Worm (Caenorhabditis elegans) whole organism, late embryonic: ENCODE data around the gene K02A6.4.

Source experiments
- C08G9.2 ChIP-seq: sonication (generic microtip); optimal IDR thresholded peaks from 2 replicates; lab custom pipeline; 2016; ENCODE audit warnings: mild to moderate bottlenecking, missing genetic modification characterization, moderate library complexity, missing compliant biosample characterization
- C38D4.7 ChIP-seq: fragments of 200-800 bp; sonication (Bioruptor generic); optimal IDR thresholded peaks from 2 replicates; lab custom pipeline; 2018; ENCODE audit warnings: mild to moderate bottlenecking, missing genetic modification characterization, moderate library complexity, missing compliant biosample characterization
- F13H6.1 ChIP-seq: sonication (generic microtip); optimal IDR thresholded peaks from 2 replicates; lab custom pipeline; 2016; ENCODE audit warnings: missing genetic modification characterization, missing compliant biosample characterization
- K02D7.2 ChIP-seq: sonication (generic microtip); optimal IDR thresholded peaks from 2 replicates; lab custom pipeline; 2017; ENCODE audit warnings: mild to moderate bottlenecking, missing genetic modification characterization, missing compliant biosample characterization
- K09A11.1 ChIP-seq: sonication (generic microtip); optimal IDR thresholded peaks from 2 replicates; lab custom pipeline; 2017; ENCODE audit warnings: antibody characterized with exemption, mild to moderate bottlenecking, missing genetic modification characterization, missing compliant biosample characterization; ENCODE audit not compliant: insufficient read depth
- ahr-1 ChIP-seq: sonication (generic microtip); optimal IDR thresholded peaks from 2 replicates; lab custom pipeline; 2016; ENCODE audit warnings: missing genetic modification characterization, missing compliant biosample characterization
- ama-1 ChIP-seq: fragments of 150-350 bp; optimal IDR thresholded peaks from 2 replicates; lab custom pipeline; 2014
- ceh-2 ChIP-seq: sonication (generic microtip); optimal IDR thresholded peaks from 2 replicates; lab custom pipeline; 2016; ENCODE audit warnings: missing genotype, missing genetic modification characterization, missing compliant biosample characterization
- ceh-22 ChIP-seq: sonication (generic microtip); optimal IDR thresholded peaks from 2 replicates; lab custom pipeline; 2017; ENCODE audit warnings: missing biosample characterization, missing genetic modification characterization
- ceh-30 ChIP-seq: fragments of 150-350 bp; optimal IDR thresholded peaks from 2 replicates; lab custom pipeline; 2014; ENCODE audit warnings: missing biosample characterization, missing genetic modification characterization
- ceh-34 ChIP-seq: sonication (generic microtip); optimal IDR thresholded peaks from 2 replicates; lab custom pipeline; 2016; ENCODE audit warnings: mild to moderate bottlenecking, missing genetic modification characterization, missing compliant biosample characterization
- ceh-45 ChIP-seq: fragments of 200-800 bp; sonication (Bioruptor generic); IDR thresholded peaks from 2 replicates; pipeline ENCODE4 v1.3.6; 2022; ENCODE audit warnings: missing genetic modification reagents, missing genetic modification characterization, missing compliant biosample characterization
- ceh-9 ChIP-seq: sonication (generic microtip); optimal IDR thresholded peaks from 2 replicates; lab custom pipeline; 2016; ENCODE audit warnings: mild to moderate bottlenecking, missing genetic modification characterization, inconsistent platforms, missing compliant biosample characterization
- che-1 ChIP-seq: sonication (generic microtip); optimal IDR thresholded peaks from 2 replicates; lab custom pipeline; 2016; ENCODE audit warnings: mild to moderate bottlenecking, missing genetic modification characterization, missing compliant biosample characterization
- elt-2 ChIP-seq: sonication (generic microtip); optimal IDR thresholded peaks from 2 replicates; lab custom pipeline; 2016; ENCODE audit warnings: missing genetic modification reagents, missing genetic modification characterization, missing compliant biosample characterization
- elt-4 ChIP-seq: sonication (generic microtip); optimal IDR thresholded peaks from 2 replicates; lab custom pipeline; 2016; ENCODE audit warnings: missing genetic modification characterization, missing compliant biosample characterization
- eyg-1 ChIP-seq: sonication (generic microtip); optimal IDR thresholded peaks from 2 replicates; lab custom pipeline; 2016; ENCODE audit warnings: missing genotype, missing genetic modification characterization, missing compliant biosample characterization
- fax-1 ChIP-seq: sonication (generic microtip); optimal IDR thresholded peaks from 2 replicates; lab custom pipeline; 2016; ENCODE audit warnings: missing genotype, missing genetic modification characterization, missing compliant biosample characterization
- fkh-10 ChIP-seq: fragments of 150-350 bp; optimal IDR thresholded peaks from 2 replicates; lab custom pipeline; 2014; ENCODE audit warnings: missing biosample characterization, missing genetic modification reagents, missing genetic modification characterization
- fkh-6 ChIP-seq: sonication (generic microtip); optimal IDR thresholded peaks from 2 replicates; lab custom pipeline; 2016; ENCODE audit warnings: missing genetic modification characterization, missing compliant biosample characterization
- hlh-15 ChIP-seq: sonication (generic microtip); optimal IDR thresholded peaks from 2 replicates; lab custom pipeline; 2016; ENCODE audit warnings: missing genetic modification characterization, missing compliant biosample characterization
- hlh-30 ChIP-seq: sonication (generic microtip); optimal IDR thresholded peaks from 2 replicates; lab custom pipeline; 2017; ENCODE audit warnings: antibody characterized with exemption, missing genetic modification characterization, missing compliant biosample characterization; ENCODE audit not compliant: insufficient read depth
- hlh-6 ChIP-seq: sonication (generic microtip); optimal IDR thresholded peaks from 2 replicates; lab custom pipeline; 2016; ENCODE audit warnings: missing genotype, missing genetic modification characterization, missing compliant biosample characterization
- hlh-8 ChIP-seq: sonication (generic microtip); optimal IDR thresholded peaks from 2 replicates; lab custom pipeline; 2016; ENCODE audit warnings: missing genotype, missing genetic modification characterization, missing compliant biosample characterization
- lin-11 ChIP-seq: fragments of 200-800 bp; sonication (Bioruptor generic); optimal IDR thresholded peaks from 2 replicates; lab custom pipeline; 2018; ENCODE audit warnings: mild to moderate bottlenecking, missing genetic modification characterization, missing compliant biosample characterization
- madf-2 ChIP-seq: sonication (generic microtip); optimal IDR thresholded peaks from 2 replicates; lab custom pipeline; 2017; ENCODE audit warnings: missing genetic modification characterization, missing compliant biosample characterization
- nhr-11 ChIP-seq: fragments of 150-350 bp; optimal IDR thresholded peaks from 2 replicates; lab custom pipeline; 2014; ENCODE audit warnings: missing biosample characterization, missing genetic modification characterization
- npax-4 ChIP-seq: sonication (generic microtip); optimal IDR thresholded peaks from 2 replicates; lab custom pipeline; 2016; ENCODE audit warnings: missing genetic modification characterization, missing compliant biosample characterization
- odd-2 ChIP-seq: sonication (generic microtip); optimal IDR thresholded peaks from 2 replicates; lab custom pipeline; 2017; ENCODE audit warnings: antibody characterized with exemption, mild to moderate bottlenecking, missing genetic modification characterization, missing compliant biosample characterization
- pat-9 ChIP-seq: fragments of 200-800 bp; sonication (Bioruptor generic); optimal IDR thresholded peaks from 2 replicates; lab custom pipeline; 2018; ENCODE audit warnings: mild to moderate bottlenecking, missing genetic modification characterization, moderate library complexity, missing compliant biosample characterization
- pax-1 ChIP-seq: fragments of 150-350 bp; optimal IDR thresholded peaks from 2 replicates; lab custom pipeline; 2014; ENCODE audit warnings: missing biosample characterization, missing genetic modification characterization
- pha-4 ChIP-seq: fragments of 150-350 bp; optimal IDR thresholded peaks from 2 replicates; lab custom pipeline; 2018; ENCODE audit warnings: missing biosample characterization, missing genetic modification reagents, missing genetic modification characterization
- pros-1 ChIP-seq: fragments of 150-350 bp; optimal IDR thresholded peaks from 2 replicates; lab custom pipeline; 2014; ENCODE audit warnings: missing biosample characterization, missing genetic modification reagents, missing genetic modification characterization
- ref-2 ChIP-seq: sonication (generic microtip); optimal IDR thresholded peaks from 2 replicates; lab custom pipeline; 2016; ENCODE audit warnings: missing genetic modification characterization, missing compliant biosample characterization
- rnt-1 ChIP-seq: sonication (generic microtip); optimal IDR thresholded peaks from 2 replicates; lab custom pipeline; 2016; ENCODE audit warnings: missing genetic modification characterization, missing compliant biosample characterization
- sox-2 ChIP-seq: fragments of 200-800 bp; sonication (Bioruptor generic); IDR thresholded peaks from 2 replicates; pipeline ENCODE4 v1.3.6; 2022; ENCODE audit warnings: missing genetic modification reagents, missing genetic modification characterization, missing compliant biosample characterization
- tbx-2 ChIP-seq: sonication (generic microtip); optimal IDR thresholded peaks from 2 replicates; lab custom pipeline; 2016; ENCODE audit warnings: missing genetic modification characterization, missing compliant biosample characterization
- tbx-7 ChIP-seq: sonication (generic microtip); optimal IDR thresholded peaks from 2 replicates; lab custom pipeline; 2016; ENCODE audit warnings: missing genotype, missing genetic modification characterization, missing compliant biosample characterization
- ttx-3 ChIP-seq: sonication (generic microtip); optimal IDR thresholded peaks from 2 replicates; lab custom pipeline; 2016; ENCODE audit warnings: missing genetic modification reagents, missing genetic modification characterization, missing compliant biosample characterization
- unc-3 ChIP-seq, 2 experiments: fragments of 200-800 bp in 1 of 2; sonication (Bioruptor generic) in 1 of 2; sonication (generic microtip) in 1 of 2; conservative IDR thresholded peaks in 1 of 2; optimal IDR thresholded peaks in 1 of 2; 2 replicates each; pipeline versions ENCODE4 v1.3.6 to Lab custom; 2016 to 2022; ENCODE audit warnings: missing compliant biosample characterization in 2 of 2, missing genetic modification characterization in 2 of 2, missing genetic modification reagents in 1 of 2
- unc-42 ChIP-seq: sonication (generic microtip); optimal IDR thresholded peaks from 2 replicates; lab custom pipeline; 2016; ENCODE audit warnings: missing genotype, missing genetic modification characterization, missing compliant biosample characterization
- unc-55 ChIP-seq: sonication (generic microtip); optimal IDR thresholded peaks from 2 replicates; lab custom pipeline; 2017; ENCODE audit warnings: missing biosample characterization, missing genetic modification reagents, missing genetic modification characterization
- unc-86 ChIP-seq: sonication (generic microtip); optimal IDR thresholded peaks from 2 replicates; lab custom pipeline; 2016; ENCODE audit warnings: missing genetic modification characterization, missing compliant biosample characterization
- zip-5 ChIP-seq: sonication (generic microtip); optimal IDR thresholded peaks from 2 replicates; lab custom pipeline; 2016; ENCODE audit warnings: missing genetic modification characterization, missing compliant biosample characterization

The K02A6.4 gene

ce11 chrX:8219428-8219827 is 875 bp upstream of the K02A6.4 start, which contains the start of gene K02A6.1:
Gene K02A6.1 (plus strand): TSS chrX:8219728.
- TF ChIP-seq pax-1 (tag; lab: Kevin White, UChicago) (no peak), hlh-30 (no peak), ceh-22 (no peak)

ce11 chrX:8216957-8217356 is 1.6 kb downstream of the K02A6.4 start:
- no peak for TF ChIP-seq C08G9.2 (tag; lab: Kevin White, UChicago)
- TF ChIP-seq ahr-1 (tag; lab: Kevin White, UChicago) = no peak
- no peak for TF ChIP-seq zip-5
- TF ChIP-seq fkh-10 (GFP tag; lab: Kevin White, UChicago) = no peak
- TF ChIP-seq pros-1 (tag; lab: Kevin White, UChicago) = no peak
- TF ChIP-seq pat-9 = no peak
- TF ChIP-seq ceh-34 = no peak
- TF ChIP-seq F13H6.1 = no peak
- TF ChIP-seq ceh-9 (tag; lab: Kevin White, UChicago) = no peak
- no peak for TF ChIP-seq rnt-1
- TF ChIP-seq madf-2 (tag; lab: Kevin White, UChicago) = no peak
- no peak for TF ChIP-seq K02D7.2 (tag; lab: Kevin White, UChicago)
- TF ChIP-seq tbx-2 (tag; lab: Kevin White, UChicago) = no peak

- TF ChIP-seq lin-11 = no peak
- no peak for TF ChIP-seq pha-4 (tag; lab: Kevin White, UChicago)
- TF ChIP-seq ref-2 (tag; lab: Kevin White, UChicago) = no peak
- no peak for TF ChIP-seq unc-3 (GFP tag; conservative IDR thresholded peaks at IDR 0.05; lab: Robert Waterston, UW)
- TF ChIP-seq unc-3 (tag; optimal IDR thresholded peaks at IDR 0.05; lab: Kevin White, UChicago) = no peak
- TF ChIP-seq F13H6.1 = no peak
Observed at ce11 chrX:8214424-8215115, 4.0 kb downstream of the K02A6.4 start, which contains the start of gene C47D2.1. Gene C47D2.1 (plus strand): TSS chrX:8215065.

- no peak for TF ChIP-seq che-1
- TF ChIP-seq hlh-6 (tag; lab: Kevin White, UChicago) = no peak
- no peak for TF ChIP-seq hlh-15 (tag; lab: Kevin White, UChicago)
- no peak for TF ChIP-seq K02D7.2 (tag; lab: Kevin White, UChicago)
- TF ChIP-seq elt-2 (tag; lab: Kevin White, UChicago) = peak; percentile 89
- TF ChIP-seq hlh-8 (tag; lab: Kevin White, UChicago) = no peak
- no peak for TF ChIP-seq unc-55
- no peak for TF ChIP-seq K09A11.1 (tag; lab: Kevin White, UChicago)
Observed at ce11 chrX:8210999-8211398, 7.6 kb downstream of the K02A6.4 start, which contains the start of gene cdd-1. Gene cdd-1 (minus strand): TSS chrX:8211149.

- TF ChIP-seq tbx-7 (tag; lab: Kevin White, UChicago) = no peak
- TF ChIP-seq sox-2 (GFP tag; lab: Robert Waterston, UW) = no peak
- TF ChIP-seq ceh-2 (tag; lab: Kevin White, UChicago) = no peak
- no peak for TF ChIP-seq odd-2
- peak; percentile 44 for TF ChIP-seq unc-42 (tag; lab: Kevin White, UChicago)
- no peak for TF ChIP-seq ceh-45
- peak; percentile 42 for TF ChIP-seq hlh-30
- no peak for TF ChIP-seq hlh-6 (tag; lab: Kevin White, UChicago)
- peak; percentile 24 for TF ChIP-seq tbx-2 (tag; lab: Kevin White, UChicago)
- peak; percentile 46 for TF ChIP-seq ceh-34
- no peak for TF ChIP-seq ceh-22
- no peak for TF ChIP-seq ttx-3
- TF ChIP-seq unc-86 (tag; lab: Kevin White, UChicago) = no peak
- TF ChIP-seq K09A11.1 (tag; lab: Kevin White, UChicago) = no peak
- no peak for TF ChIP-seq C38D4.7 (GFP tag; lab: Kevin White, UChicago)
- no peak for TF ChIP-seq npax-4 (tag; lab: Kevin White, UChicago)
- no peak for TF ChIP-seq pax-1 (tag; lab: Kevin White, UChicago)
- no peak for TF ChIP-seq fkh-6 (tag; lab: Kevin White, UChicago)
- TF ChIP-seq eyg-1 (tag; lab: Kevin White, UChicago) = no peak
- TF ChIP-seq ceh-30 (tag; lab: Kevin White, UChicago) = no peak
- TF ChIP-seq ama-1 = no peak
- TF ChIP-seq pat-9 = no peak
- no peak for TF ChIP-seq elt-4 (tag; lab: Kevin White, UChicago)
- TF ChIP-seq fax-1 = no peak
- no peak for TF ChIP-seq ceh-9 (tag; lab: Kevin White, UChicago)
- no peak for TF ChIP-seq hlh-15 (tag; lab: Kevin White, UChicago)
- TF ChIP-seq nhr-11 (tag; lab: Kevin White, UChicago) = no peak
Observed at ce11 chrX:8205919-8206318, 12.6 kb downstream of the K02A6.4 start.
